Worm (Caenorhabditis elegans): ENCODE measurements around the gene rpb-2.

rpb-2 gene

ce11 chrIII:4899728-4900127 lies 39.6 kb upstream of the rpb-2 start (continued):
- TF ChIP-seq lin-11 (tag; optimal IDR thresholded peaks at IDR 0.05): no peak
- peak; percentile 98 for TF ChIP-seq tbx-2 (tag; optimal IDR thresholded peaks at IDR 0.05)
- TF ChIP-seq ceh-24 (tag; optimal IDR thresholded peaks at IDR 0.05): no peak
- no peak for TF ChIP-seq C38D4.7 (GFP tag; optimal IDR thresholded peaks at IDR 0.05)
- TF ChIP-seq fkh-6 (tag; optimal IDR thresholded peaks at IDR 0.05): peak; percentile 54
- TF ChIP-seq gmeb-2 (tag; optimal IDR thresholded peaks at IDR 0.05): peak; percentile 10
- peak; percentile 4 for TF ChIP-seq ahr-1 (tag; optimal IDR thresholded peaks at IDR 0.05)
- TF ChIP-seq unc-55 (GFP tag; optimal IDR thresholded peaks at IDR 0.05): peak; percentile 94
- TF ChIP-seq pat-9 (tag; optimal IDR thresholded peaks at IDR 0.05): peak; percentile 46
- TF ChIP-seq elt-4 (tag; optimal IDR thresholded peaks at IDR 0.05): no peak
- no peak for TF ChIP-seq ceh-9 (tag; optimal IDR thresholded peaks at IDR 0.05)
- peak; percentile 98 for TF ChIP-seq rnt-1 (tag; optimal IDR thresholded peaks at IDR 0.05)
- TF ChIP-seq unc-3 (GFP tag; conservative IDR thresholded peaks at IDR 0.05): 0 out of 2 replicates have a peak, but pooled peaks have one; percentile 37
- peak; percentile 85 for TF ChIP-seq unc-3 (tag; optimal IDR thresholded peaks at IDR 0.05)
- no peak for TF ChIP-seq K02D7.2 (tag; optimal IDR thresholded peaks at IDR 0.05)
- TF ChIP-seq pag-3 (tag; optimal IDR thresholded peaks at IDR 0.05; ENCODE audit: borderline replicate concordance): no peak
- TF ChIP-seq che-1 (tag; optimal IDR thresholded peaks at IDR 0.05): no peak
- peak; percentile 99 for TF ChIP-seq ets-4 (tag; optimal IDR thresholded peaks at IDR 0.05)
- TF ChIP-seq lim-6 (tag; optimal IDR thresholded peaks at IDR 0.05): peak; percentile 79
- TF ChIP-seq nhr-11 (tag; optimal IDR thresholded peaks at IDR 0.05): no peak
- no peak for TF ChIP-seq sox-4 (tag; optimal IDR thresholded peaks at IDR 0.05)
- TF ChIP-seq fkh-10 (GFP tag; optimal IDR thresholded peaks at IDR 0.05): peak; percentile 72

DNA sequence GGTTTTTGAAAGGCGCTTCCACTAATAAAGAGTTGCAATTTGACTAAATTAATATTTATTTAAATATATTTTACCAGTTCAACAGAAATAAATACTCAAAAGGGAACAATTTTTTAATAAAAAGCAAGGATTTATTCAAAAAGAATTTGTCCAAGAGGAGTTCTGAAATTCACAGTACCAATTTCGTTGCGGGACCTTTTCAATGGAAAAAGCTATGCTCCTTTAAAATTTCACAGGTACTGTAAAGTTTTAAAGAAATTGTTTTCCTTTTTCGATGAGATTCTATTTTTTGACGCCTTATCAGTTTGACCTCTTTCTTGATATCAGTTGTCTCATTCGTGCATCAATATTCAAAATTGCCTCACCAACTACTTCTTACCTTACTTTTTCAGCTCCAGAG lies 39.1 kb upstream of the rpb-2 start, which contains the start of gene tag-340:
Gene tag-340, plus strand, starts transcription at position 249 of the 400 bp plus-strand sequence.
- TF ChIP-seq ceh-48 (tag; optimal IDR thresholded peaks at IDR 0.05) (no peak), che-1 (tag; optimal IDR thresholded peaks at IDR 0.05) (no peak), pax-1 (tag; optimal IDR thresholded peaks at IDR 0.05) (no peak), T23F11.4 (GFP tag; optimal IDR thresholded peaks at IDR 0.05) (no peak), rnt-1 (tag; optimal IDR thresholded peaks at IDR 0.05) (no peak), hlh-30 (tag; optimal IDR thresholded peaks at IDR 0.05; ENCODE audit: insufficient read depth) (no peak), odd-2 (tag; optimal IDR thresholded peaks at IDR 0.05) (no peak), fax-1 (tag; optimal IDR thresholded peaks at IDR 0.05) (no peak), madf-2 (tag; optimal IDR thresholded peaks at IDR 0.05) (no peak), pha-4 (tag; optimal IDR thresholded peaks at IDR 0.05) (no peak), C38D4.7 (GFP tag; optimal IDR thresholded peaks at IDR 0.05) (no peak), eyg-1 (tag; optimal IDR thresholded peaks at IDR 0.05) (no peak), elt-4 (tag; optimal IDR thresholded peaks at IDR 0.05) (no peak), unc-3 (GFP tag; conservative IDR thresholded peaks at IDR 0.05) (no peak), unc-3 (tag; optimal IDR thresholded peaks at IDR 0.05) (no peak), dve-1 (tag; optimal IDR thresholded peaks at IDR 0.05) (no peak), ttx-3 (tag; optimal IDR thresholded peaks at IDR 0.05) (no peak)

DNA sequence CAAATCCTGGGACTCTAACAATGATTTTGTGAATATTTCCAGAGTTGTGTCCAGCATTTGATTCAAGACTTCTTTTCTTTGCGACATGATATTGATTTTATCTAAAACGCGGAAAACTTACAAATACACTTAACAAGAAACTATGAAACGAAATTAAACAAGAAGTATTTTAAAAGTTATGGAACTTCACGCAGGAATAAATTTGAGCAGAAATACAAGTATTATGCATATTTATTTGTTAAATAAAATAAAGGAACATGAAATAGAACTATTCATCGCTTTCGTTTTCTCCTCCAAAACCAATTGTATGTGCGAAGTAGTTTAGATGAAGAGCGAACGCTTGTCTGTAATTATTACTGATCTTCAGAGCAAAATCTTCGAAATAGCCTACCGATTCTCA lies 35.6 kb upstream of the rpb-2 start, which contains the start of gene kbp-2:
Gene kbp-2, minus strand, starts transcription at position 101 of the 400 bp plus-strand sequence.
- TF ChIP-seq ceh-48 (tag; optimal IDR thresholded peaks at IDR 0.05): no peak
- no peak for TF ChIP-seq madf-2 (tag; optimal IDR thresholded peaks at IDR 0.05)
- no peak for TF ChIP-seq zip-5 (tag; optimal IDR thresholded peaks at IDR 0.05)
- no peak for TF ChIP-seq ceh-9 (tag; optimal IDR thresholded peaks at IDR 0.05)
- TF ChIP-seq ztf-16 (tag; optimal IDR thresholded peaks at IDR 0.05): no peak
- no peak for TF ChIP-seq C38D4.7 (GFP tag; optimal IDR thresholded peaks at IDR 0.05)
- no peak for TF ChIP-seq ceh-34 (tag; optimal IDR thresholded peaks at IDR 0.05)
- TF ChIP-seq pros-1 (tag; optimal IDR thresholded peaks at IDR 0.05): no peak
- TF ChIP-seq sox-4 (tag; optimal IDR thresholded peaks at IDR 0.05): no peak
- no peak for TF ChIP-seq ceh-45 (GFP tag; IDR thresholded peaks at IDR 0.05)
- TF ChIP-seq rnt-1 (tag; optimal IDR thresholded peaks at IDR 0.05): no peak
- TF ChIP-seq ets-4 (tag; optimal IDR thresholded peaks at IDR 0.05): no peak
- TF ChIP-seq K02D7.2 (tag; optimal IDR thresholded peaks at IDR 0.05): no peak
- TF ChIP-seq ceh-14 (tag; optimal IDR thresholded peaks at IDR 0.05): no peak
- TF ChIP-seq pag-3 (tag; optimal IDR thresholded peaks at IDR 0.05; ENCODE audit: borderline replicate concordance): no peak
- TF ChIP-seq pha-2 (tag; optimal IDR thresholded peaks at IDR 0.05): no peak
- no peak for TF ChIP-seq ceh-31 (tag; optimal IDR thresholded peaks at IDR 0.05)
